Worm (Caenorhabditis elegans) whole organism, young adult: ENCODE measurements around the gene K10C2.12.

ENCODE experiments used
- B0261.1 ChIP-seq: sonication (generic microtip); optimal IDR thresholded peaks from 2 replicates; lab custom pipeline; 2016; ENCODE audit warnings: mild to moderate bottlenecking, missing genetic modification characterization, moderate library complexity, missing compliant biosample characterization
- B0336.3 ChIP-seq: fragments of 200-800 bp; sonication (Bioruptor generic); IDR thresholded peaks from 2 replicates; pipeline ENCODE4 v1.3.6; 2022; ENCODE audit warnings: missing genetic modification characterization, missing compliant biosample characterization
- F55B11.4 ChIP-seq: sonication (generic microtip); optimal IDR thresholded peaks from 2 replicates; lab custom pipeline; 2016; ENCODE audit warnings: missing compliant biosample characterization, missing genetic modification characterization, borderline replicate concordance; ENCODE audit not compliant: insufficient read depth
- Y53F4B.3 ChIP-seq: fragments of 200-800 bp; sonication (Bioruptor generic); IDR thresholded peaks from 2 replicates; pipeline ENCODE4 v1.3.6; 2022; ENCODE audit warnings: missing genetic modification reagents, missing genetic modification characterization, missing compliant biosample characterization
- Y56A3A.18 ChIP-seq: fragments of 200-800 bp; sonication (Bioruptor generic); IDR thresholded peaks from 2 replicates; pipeline ENCODE4 v1.3.6; 2022; ENCODE audit warnings: missing genetic modification reagents, missing genetic modification characterization, missing compliant biosample characterization
- Y95B8A.8 ChIP-seq: fragments of 200-800 bp; sonication (Bioruptor generic); IDR thresholded peaks from 2 replicates; pipeline ENCODE4 v1.3.6; 2022; ENCODE audit warnings: missing genetic modification reagents, missing genetic modification characterization, missing compliant biosample characterization
- ZK185.1 ChIP-seq: sonication (generic microtip); optimal IDR thresholded peaks from 2 replicates; lab custom pipeline; 2016; ENCODE audit warnings: mild to moderate bottlenecking, missing genetic modification characterization, missing compliant biosample characterization; ENCODE audit not compliant: poor library complexity, severe bottlenecking
- ama-1 ChIP-seq, 3 experiments: fragments of 150-350 bp in 1 of 3; sonication (generic microtip) in 2 of 3; optimal IDR thresholded peaks; 2 replicates each; lab custom pipeline; 2014 to 2018; ENCODE audit warnings: missing biosample characterization in 2 of 3, missing genetic modification characterization in 2 of 3, missing genetic modification reagents in 2 of 3
- attf-5 ChIP-seq: fragments of 200-800 bp; sonication (Bioruptor generic); optimal IDR thresholded peaks from 2 replicates; lab custom pipeline; 2018; ENCODE audit warnings: mild to moderate bottlenecking, missing genetic modification characterization, missing compliant biosample characterization
- ceh-27 ChIP-seq: fragments of 200-800 bp; sonication (Bioruptor generic); optimal IDR thresholded peaks from 2 replicates; lab custom pipeline; 2018; ENCODE audit warnings: mild to moderate bottlenecking, missing genetic modification characterization, moderate library complexity, missing compliant biosample characterization
- ceh-91 ChIP-seq: fragments of 200-800 bp; sonication (Bioruptor generic); IDR thresholded peaks from 2 replicates; pipeline ENCODE4 v1.3.6; 2022; ENCODE audit warnings: missing genetic modification reagents, missing genetic modification characterization, missing compliant biosample characterization
- chd-7 ChIP-seq: sonication (generic microtip); optimal IDR thresholded peaks from 2 replicates; lab custom pipeline; 2016; ENCODE audit warnings: mild to moderate bottlenecking, missing genetic modification characterization, moderate library complexity, missing compliant biosample characterization
- die-1 ChIP-seq: sonication (generic microtip); optimal IDR thresholded peaks from 2 replicates; lab custom pipeline; 2016; ENCODE audit warnings: missing genotype, mild to moderate bottlenecking, missing genetic modification characterization, missing compliant biosample characterization
- efl-1 ChIP-seq: fragments of 150-350 bp; optimal IDR thresholded peaks from 2 replicates; lab custom pipeline; 2014; ENCODE audit warnings: missing biosample characterization, missing genetic modification reagents, missing genetic modification characterization
- ets-4 ChIP-seq: fragments of 200-800 bp; sonication (Bioruptor generic); optimal IDR thresholded peaks from 2 replicates; lab custom pipeline; 2018; ENCODE audit warnings: mild to moderate bottlenecking, missing genetic modification characterization, missing compliant biosample characterization
- hmg-20 ChIP-seq: fragments of 200-800 bp; sonication (Bioruptor generic); IDR thresholded peaks from 2 replicates; pipeline ENCODE4 v1.3.6; 2022; ENCODE audit warnings: missing genetic modification reagents, missing genetic modification characterization, missing compliant biosample characterization
- let-607 ChIP-seq, 2 experiments: fragments of 200-800 bp in 1 of 2; sonication (Bioruptor generic) in 1 of 2; sonication (generic microtip) in 1 of 2; optimal IDR thresholded peaks; 2 replicates each; lab custom pipeline; 2016 to 2018; ENCODE audit warnings: mild to moderate bottlenecking in 2 of 2, missing compliant biosample characterization in 2 of 2, missing genetic modification characterization in 2 of 2, moderate library complexity in 2 of 2, missing genotype in 1 of 2
- lin-26 ChIP-seq: fragments of 200-800 bp; sonication (Bioruptor generic); IDR thresholded peaks from 2 replicates; pipeline ENCODE4 v1.3.6; 2022; ENCODE audit warnings: missing genetic modification reagents, missing genetic modification characterization, missing compliant biosample characterization
- lin-40 ChIP-seq: sonication (generic microtip); optimal IDR thresholded peaks from 2 replicates; lab custom pipeline; 2016; ENCODE audit warnings: missing genetic modification characterization, mild to moderate bottlenecking, missing compliant biosample characterization, missing genotype, missing genetic modification reagents
- lin-54 ChIP-seq: fragments of 200-800 bp; sonication (Bioruptor generic); optimal IDR thresholded peaks from 2 replicates; lab custom pipeline; 2018; ENCODE audit warnings: mild to moderate bottlenecking, missing genetic modification characterization, missing compliant biosample characterization
- lir-1 ChIP-seq: fragments of 200-800 bp; sonication (Bioruptor generic); conservative IDR thresholded peaks from 2 replicates; pipeline ENCODE4 v1.3.6; 2022; ENCODE audit warnings: missing genetic modification reagents, missing genetic modification characterization, missing compliant biosample characterization
- lsl-1 ChIP-seq: fragments of 200-800 bp; sonication (Bioruptor generic); optimal IDR thresholded peaks from 2 replicates; lab custom pipeline; 2018; ENCODE audit warnings: mild to moderate bottlenecking, missing genetic modification characterization, moderate library complexity, missing compliant biosample characterization
- lsy-27 ChIP-seq: sonication (generic microtip); optimal IDR thresholded peaks from 2 replicates; lab custom pipeline; 2017; ENCODE audit warnings: missing genetic modification characterization, mild to moderate bottlenecking, missing compliant biosample characterization, antibody characterized with exemption, missing genotype, borderline replicate concordance; ENCODE audit not compliant: insufficient read depth
- mxl-1 ChIP-seq: sonication (generic microtip); optimal IDR thresholded peaks from 2 replicates; lab custom pipeline; 2016; ENCODE audit warnings: missing genetic modification characterization, missing compliant biosample characterization
- nfya-1 ChIP-seq: sonication (generic microtip); optimal IDR thresholded peaks from 2 replicates; lab custom pipeline; 2017; ENCODE audit warnings: antibody characterized with exemption, missing compliant biosample characterization, missing genetic modification characterization, borderline replicate concordance; ENCODE audit not compliant: insufficient read depth
- nfyb-1 ChIP-seq: fragments of 200-800 bp; sonication (Bioruptor generic); IDR thresholded peaks from 2 replicates; pipeline ENCODE4 v1.3.6; 2022; ENCODE audit warnings: missing genetic modification reagents, missing genetic modification characterization, missing compliant biosample characterization
- nhr-80 ChIP-seq: sonication (generic microtip); optimal IDR thresholded peaks from 2 replicates; lab custom pipeline; 2016; ENCODE audit warnings: missing genetic modification characterization, missing compliant biosample characterization
- pbrm-1 ChIP-seq: fragments of 200-800 bp; sonication (Bioruptor generic); IDR thresholded peaks from 2 replicates; pipeline ENCODE4 v1.3.6; 2022; ENCODE audit warnings: missing genetic modification reagents, missing genetic modification characterization, missing compliant biosample characterization
- repo-1 ChIP-seq: sonication (generic microtip); optimal IDR thresholded peaks from 2 replicates; lab custom pipeline; 2017; ENCODE audit warnings: mild to moderate bottlenecking, missing genetic modification characterization, missing compliant biosample characterization
- rpc-1 ChIP-seq, 2 experiments: fragments of 150-350 bp in 1 of 2; sonication (generic microtip) in 1 of 2; optimal IDR thresholded peaks; 2 replicates each; lab custom pipeline; 2014 to 2018; ENCODE audit warnings: missing biosample characterization in 1 of 2, missing genetic modification characterization in 1 of 2, missing genetic modification reagents in 1 of 2, missing genotype in 1 of 2
- sea-2 ChIP-seq: fragments of 200-800 bp; sonication (Bioruptor generic); IDR thresholded peaks from 2 replicates; pipeline ENCODE4 v1.3.6; 2022; ENCODE audit warnings: missing genetic modification characterization, missing compliant biosample characterization
- snpc-1.1 ChIP-seq: sonication (generic microtip); optimal IDR thresholded peaks from 2 replicates; lab custom pipeline; 2017; ENCODE audit warnings: missing genetic modification characterization, mild to moderate bottlenecking, missing compliant biosample characterization, antibody characterized with exemption, moderate library complexity, missing genotype, missing genetic modification reagents; ENCODE audit not compliant: insufficient read depth
- snpc-1.3 ChIP-seq: sonication (generic microtip); optimal IDR thresholded peaks from 2 replicates; lab custom pipeline; 2017; ENCODE audit warnings: missing genetic modification characterization, mild to moderate bottlenecking, missing compliant biosample characterization, antibody characterized with exemption, moderate library complexity, missing genotype, missing genetic modification reagents; ENCODE audit not compliant: insufficient read depth
- tbp1 ChIP-seq: fragments of 200-800 bp; sonication (Bioruptor generic); optimal IDR thresholded peaks from 2 replicates; lab custom pipeline; 2018; ENCODE audit warnings: mild to moderate bottlenecking, missing genetic modification characterization, missing compliant biosample characterization
- tlf-1 ChIP-seq: fragments of 200-800 bp; sonication (Bioruptor generic); optimal IDR thresholded peaks from 2 replicates; lab custom pipeline; 2018; ENCODE audit warnings: mild to moderate bottlenecking, missing genetic modification characterization, missing compliant biosample characterization
- xnd-1 ChIP-seq: sonication (generic microtip); optimal IDR thresholded peaks from 2 replicates; lab custom pipeline; 2016; ENCODE audit warnings: missing genotype, missing genetic modification reagents, missing genetic modification characterization, missing compliant biosample characterization
- zfh-2 ChIP-seq: fragments of 200-800 bp; sonication (Bioruptor generic); conservative IDR thresholded peaks from 2 replicates; pipeline ENCODE4 v1.3.6; 2022; ENCODE audit warnings: missing genetic modification reagents, missing genetic modification characterization, missing compliant biosample characterization
- ztf-18 ChIP-seq: sonication (generic microtip); optimal IDR thresholded peaks from 2 replicates; lab custom pipeline; 2016; ENCODE audit warnings: missing genotype, mild to moderate bottlenecking, missing genetic modification characterization, missing compliant biosample characterization
- ztf-26 ChIP-seq: sonication (generic microtip); optimal IDR thresholded peaks from 2 replicates; lab custom pipeline; 2017; ENCODE audit warnings: missing genetic modification characterization, missing compliant biosample characterization
- ztf-3 ChIP-seq: fragments of 200-800 bp; sonication (Bioruptor generic); optimal IDR thresholded peaks from 2 replicates; lab custom pipeline; 2018; ENCODE audit warnings: mild to moderate bottlenecking, missing genetic modification characterization, missing compliant biosample characterization

Gene K10C2.12

ce11 chrX:6420681-6421080, at the start of gene K10C2.12:
TSS of gene K10C2.12 (minus strand) at chrX:6420781.
- TF ChIP-seq Y53F4B.3 (GFP tag; lab: Robert Waterston, UW), result no peak
- TF ChIP-seq lsl-1 (GFP tag; lab: Kevin White, UChicago), result no peak
- TF ChIP-seq attf-5 (GFP tag; lab: Kevin White, UChicago), result no peak
- no peak for TF ChIP-seq snpc-1.3 (tag; lab: Kevin White, UChicago)
- no peak for TF ChIP-seq tlf-1
- no peak for TF ChIP-seq B0336.3 (GFP tag; lab: Robert Waterston, UW)
- no peak for TF ChIP-seq snpc-1.1 (tag; lab: Kevin White, UChicago)
- no peak for TF ChIP-seq Y56A3A.18 (GFP tag; lab: Robert Waterston, UW)
- TF ChIP-seq mxl-1 (tag; lab: Kevin White, UChicago), result no peak
- TF ChIP-seq ceh-27 (GFP tag; lab: Kevin White, UChicago), result no peak
- TF ChIP-seq lin-40, result no peak
- no peak for TF ChIP-seq ztf-18 (tag; lab: Kevin White, UChicago)
- no peak for TF ChIP-seq xnd-1 (tag; lab: Kevin White, UChicago)
- no peak for TF ChIP-seq hmg-20
- TF ChIP-seq tbp1 (GFP tag; lab: Kevin White, UChicago), result no peak

- TF ChIP-seq F55B11.4 (tag; lab: Kevin White, UChicago), result no peak
- TF ChIP-seq rpc-1 (optimal IDR thresholded peaks at IDR 0.05; lab: Kevin White, UChicago), result no peak
- TF ChIP-seq rpc-1 (tag; optimal IDR thresholded peaks at IDR 0.05; lab: Kevin White, UChicago), result no peak
- TF ChIP-seq lir-1 (GFP tag; lab: Robert Waterston, UW), result no peak
- TF ChIP-seq ceh-91 (GFP tag; lab: Robert Waterston, UW), result no peak
- TF ChIP-seq die-1 (tag; lab: Kevin White, UChicago), result no peak
- TF ChIP-seq Y95B8A.8 (GFP tag; lab: Robert Waterston, UW), result no peak
- no peak for TF ChIP-seq ztf-26 (tag; lab: Kevin White, UChicago)
- TF ChIP-seq lin-26 (GFP tag; lab: Robert Waterston, UW), result no peak
- no peak for TF ChIP-seq lin-54 (GFP tag; lab: Kevin White, UChicago)
- no peak for TF ChIP-seq nfya-1 (tag; lab: Kevin White, UChicago)
- TF ChIP-seq lsy-27 (tag; lab: Kevin White, UChicago), result no peak
- TF ChIP-seq ZK185.1, result no peak
- no peak for TF ChIP-seq nhr-80 (tag; lab: Kevin White, UChicago)
- no peak for TF ChIP-seq efl-1 (GFP tag; lab: Kevin White, UChicago)
- no peak for TF ChIP-seq ama-1 (optimal IDR thresholded peaks at IDR 0.05; lab: Kevin White, UChicago)
- TF ChIP-seq ama-1 (GFP tag; optimal IDR thresholded peaks at IDR 0.05; lab: Kevin White, UChicago), result no peak
- TF ChIP-seq snpc-1.3 (tag; lab: Kevin White, UChicago), result no peak
- no peak for TF ChIP-seq nfyb-1
- no peak for TF ChIP-seq ztf-3
These were observed 47.9 kb upstream of the K10C2.12 start, which contains the start of gene C15B12.9 for ce11 chrX:6468499-6468898. TSS of gene C15B12.9 (plus strand) at chrX:6468799.

ce11 chrX:6467462-6467861, 46.9 kb upstream of the K10C2.12 start, which contains the start of gene C15B12.3:
TSS of gene C15B12.3 (minus strand) at chrX:6467562.
- no peak for TF ChIP-seq rpc-1 (optimal IDR thresholded peaks at IDR 0.05; lab: Kevin White, UChicago)
- TF ChIP-seq rpc-1 (tag; optimal IDR thresholded peaks at IDR 0.05; lab: Kevin White, UChicago), result peak; percentile 57
- TF ChIP-seq ets-4 (GFP tag; lab: Kevin White, UChicago), result no peak
- peak; percentile 6 for TF ChIP-seq B0261.1
- no peak for TF ChIP-seq zfh-2
- no peak for TF ChIP-seq pbrm-1 (GFP tag; lab: Robert Waterston, UW)
- TF ChIP-seq let-607 (tag; optimal IDR thresholded peaks at IDR 0.05; lab: Kevin White, UChicago), result no peak
- TF ChIP-seq sea-2 (GFP tag; lab: Robert Waterston, UW), result no peak
- TF ChIP-seq tbp1 (GFP tag; lab: Kevin White, UChicago), result peak; percentile 38
- no peak for TF ChIP-seq repo-1 (tag; lab: Kevin White, UChicago)
- no peak for TF ChIP-seq chd-7
